Fruit fly (Drosophila melanogaster): ENCODE results near the gene CG14088.

The CG14088 gene

DNA sequence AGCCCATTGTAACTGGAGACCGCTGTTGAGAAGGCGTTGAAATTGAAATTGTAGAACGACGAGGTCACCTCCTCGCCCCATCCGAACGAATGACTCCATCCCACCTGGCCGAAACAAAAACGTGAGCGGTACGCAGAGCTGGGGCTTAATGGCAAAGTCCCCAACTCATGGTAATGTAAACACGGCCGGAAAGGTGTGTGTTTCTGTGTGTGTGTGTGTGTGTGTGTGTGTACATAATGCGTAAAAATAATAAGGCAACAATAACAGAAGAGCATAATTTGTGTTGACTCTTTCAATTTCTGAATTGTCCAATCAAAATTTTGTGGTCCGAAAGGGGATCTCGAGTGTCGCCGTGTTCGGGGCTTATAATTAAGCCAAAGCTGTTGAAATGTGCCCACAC, 49.0 kb downstream of the CG14088 start:
- TF ChIP-seq Sin3A (optimal IDR thresholded peaks at IDR 0.05), result no peak
- no peak for TF ChIP-seq ttk (optimal IDR thresholded peaks at IDR 0.05)
- no peak for TF ChIP-seq Myc (optimal IDR thresholded peaks at IDR 0.05)
- TF ChIP-seq insv (optimal IDR thresholded peaks at IDR 0.05), result no peak
